Worm (Caenorhabditis elegans) whole organism, early embryonic: ENCODE measurements around the gene nas-8.

Experiments used
- F13C5.2 ChIP-seq: sonication (generic microtip); optimal IDR thresholded peaks from 2 replicates; lab custom pipeline; 2017; ENCODE audit warnings: mild to moderate bottlenecking, missing genetic modification characterization, inconsistent platforms, missing compliant biosample characterization
- ama-1 ChIP-seq: fragments of 150-350 bp; optimal IDR thresholded peaks from 2 replicates; lab custom pipeline; 2014
- hmg-4 ChIP-seq: fragments of 200-800 bp; sonication (Bioruptor generic); optimal IDR thresholded peaks from 2 replicates; lab custom pipeline; 2018; ENCODE audit warnings: mild to moderate bottlenecking, missing genetic modification characterization, missing compliant biosample characterization

DNA sequence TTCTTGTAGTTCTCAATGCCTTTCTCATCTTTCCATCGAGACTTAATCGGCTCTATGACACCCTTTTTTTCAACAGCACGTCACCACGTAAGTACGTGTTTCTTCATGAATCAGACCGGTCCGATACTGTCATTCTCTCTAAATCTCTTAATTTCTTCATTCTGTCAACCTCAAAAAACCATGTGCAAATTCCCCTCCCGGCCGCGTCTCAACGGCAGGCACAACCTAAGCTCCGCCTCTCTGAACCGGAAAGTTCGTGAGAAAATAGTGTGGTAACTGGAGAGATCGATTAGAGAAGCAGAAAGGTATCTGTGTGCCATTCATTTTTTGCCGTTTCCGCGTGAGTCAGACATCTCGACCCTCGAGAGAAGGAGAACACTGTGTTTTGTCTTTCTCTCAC lies at the start of gene nas-8:
- TF ChIP-seq ama-1 (lab: Kevin White, UChicago), result no peak
- TF ChIP-seq hmg-4 (GFP tag; lab: Kevin White, UChicago), result no peak
- no peak for TF ChIP-seq F13C5.2 (tag; lab: Kevin White, UChicago)
